Worm (Caenorhabditis elegans) whole organism, early embryonic: ENCODE results near the gene str-99.

Experiments
- B0310.2 ChIP-seq: sonication (generic microtip); optimal IDR thresholded peaks from 2 replicates; lab custom pipeline; 2016; ENCODE audit warnings: mild to moderate bottlenecking, missing genetic modification characterization, missing compliant biosample characterization
- F13C5.2 ChIP-seq: sonication (generic microtip); optimal IDR thresholded peaks from 2 replicates; lab custom pipeline; 2017; ENCODE audit warnings: mild to moderate bottlenecking, missing genetic modification characterization, inconsistent platforms, missing compliant biosample characterization
- aly-1 ChIP-seq: sonication (generic microtip); optimal IDR thresholded peaks from 2 replicates; lab custom pipeline; 2016; ENCODE audit warnings: missing genetic modification characterization, missing compliant biosample characterization
- ama-1 ChIP-seq: fragments of 150-350 bp; optimal IDR thresholded peaks from 2 replicates; lab custom pipeline; 2014
- ceh-13 ChIP-seq: fragments of 200-800 bp; sonication (Bioruptor generic); optimal IDR thresholded peaks from 2 replicates; lab custom pipeline; 2018; ENCODE audit warnings: mild to moderate bottlenecking, missing genetic modification characterization, missing compliant biosample characterization
- ceh-36 ChIP-seq: sonication (generic microtip); optimal IDR thresholded peaks from 2 replicates; lab custom pipeline; 2016; ENCODE audit warnings: missing genetic modification characterization, inconsistent platforms, missing compliant biosample characterization
- ets-7 ChIP-seq: sonication (generic microtip); optimal IDR thresholded peaks from 2 replicates; lab custom pipeline; 2016; ENCODE audit warnings: missing genotype, missing genetic modification characterization, missing compliant biosample characterization
- flt-1 ChIP-seq: fragments of 200-800 bp; sonication (Bioruptor generic); IDR thresholded peaks from 2 replicates; pipeline ENCODE4 v1.3.6; 2022; ENCODE audit warnings: missing genetic modification characterization, missing compliant biosample characterization
- hmbx-1 ChIP-seq: sonication (generic microtip); optimal IDR thresholded peaks from 2 replicates; lab custom pipeline; 2016; ENCODE audit warnings: mild to moderate bottlenecking, missing genetic modification characterization, missing compliant biosample characterization
- hmg-4 ChIP-seq: fragments of 200-800 bp; sonication (Bioruptor generic); optimal IDR thresholded peaks from 2 replicates; lab custom pipeline; 2018; ENCODE audit warnings: mild to moderate bottlenecking, missing genetic modification characterization, missing compliant biosample characterization
- hnd-1 ChIP-seq: sonication (generic microtip); optimal IDR thresholded peaks from 2 replicates; lab custom pipeline; 2016; ENCODE audit warnings: missing genetic modification characterization, missing compliant biosample characterization
- pes-1 ChIP-seq: fragments of 200-800 bp; sonication (Bioruptor generic); IDR thresholded peaks from 2 replicates; pipeline ENCODE4 v1.3.6; 2022; ENCODE audit warnings: missing genetic modification reagents, missing genetic modification characterization, missing compliant biosample characterization
- scrt-1 ChIP-seq: fragments of 200-800 bp; sonication (Bioruptor generic); IDR thresholded peaks from 2 replicates; pipeline ENCODE4 v1.3.6; 2022; ENCODE audit warnings: missing genetic modification characterization, missing compliant biosample characterization
- sea-1 ChIP-seq: fragments of 200-800 bp; sonication (Bioruptor generic); conservative IDR thresholded peaks from 2 replicates; pipeline ENCODE4 v1.3.6; 2022; ENCODE audit warnings: missing genetic modification characterization, missing compliant biosample characterization
- tbx-11 ChIP-seq: fragments of 200-800 bp; sonication (Bioruptor generic); IDR thresholded peaks from 2 replicates; pipeline ENCODE4 v1.3.6; 2022; ENCODE audit warnings: missing genetic modification characterization, missing compliant biosample characterization
- tbx-37 ChIP-seq: fragments of 200-800 bp; sonication (Bioruptor generic); conservative IDR thresholded peaks from 2 replicates; pipeline ENCODE4 v1.3.6; 2022; ENCODE audit warnings: missing genetic modification reagents, missing genetic modification characterization, missing compliant biosample characterization
- tra-4 ChIP-seq: sonication (generic microtip); optimal IDR thresholded peaks from 2 replicates; lab custom pipeline; 2017; ENCODE audit warnings: missing genetic modification characterization, missing compliant biosample characterization

The str-99 gene

DNA sequence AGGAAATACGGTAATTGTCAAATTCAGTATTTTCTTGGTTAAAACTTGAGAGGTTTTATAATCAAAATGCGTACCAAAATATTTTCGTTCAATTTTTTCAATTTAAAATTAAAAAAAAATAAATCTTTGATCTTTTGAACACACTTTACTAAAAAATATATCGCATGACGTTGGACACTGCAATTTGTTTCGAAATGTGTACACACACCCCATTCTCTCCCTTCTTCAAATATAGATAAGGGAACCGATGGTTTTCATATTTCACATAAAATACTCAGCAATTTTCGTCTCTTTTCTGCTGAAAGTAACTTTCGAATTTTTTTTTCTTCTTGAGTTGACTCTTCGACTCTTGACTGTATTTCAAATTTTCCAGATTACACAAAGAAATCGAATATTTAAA is 36.8 kb downstream of the str-99 start:
- no peak for TF ChIP-seq hmg-4 (GFP tag; lab: Kevin White, UChicago)
- TF ChIP-seq ama-1 = no peak
- no peak for TF ChIP-seq F13C5.2 (tag; lab: Kevin White, UChicago)
- no peak for TF ChIP-seq sea-1 (GFP tag; lab: Robert Waterston, UW)
- TF ChIP-seq B0310.2 (tag; lab: Kevin White, UChicago) = no peak
- TF ChIP-seq ceh-13 (GFP tag; lab: Kevin White, UChicago) = no peak
- TF ChIP-seq pes-1 = no peak
- no peak for TF ChIP-seq tbx-37
- TF ChIP-seq ets-7 (tag; lab: Kevin White, UChicago) = no peak

DNA sequence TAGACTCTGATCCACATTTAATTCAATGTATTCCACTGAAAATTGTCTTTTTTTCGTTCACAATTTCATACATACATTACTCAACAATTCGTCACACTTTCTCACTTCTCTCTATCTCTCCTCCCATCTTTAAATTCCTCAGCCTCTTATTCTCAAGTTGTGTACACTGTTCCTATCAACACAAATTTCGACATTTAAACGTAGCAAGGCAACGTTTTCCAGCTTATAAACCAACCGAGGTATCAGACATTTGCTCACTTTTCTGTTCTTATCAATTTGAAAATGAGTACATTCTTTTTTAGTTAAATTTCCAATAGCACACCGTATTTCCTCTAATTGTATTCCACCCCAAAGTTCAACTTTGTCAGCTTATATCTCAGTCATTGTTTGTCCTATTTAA is 37.4 kb downstream of the str-99 start, which contains the start of gene skr-3:
Gene skr-3, plus strand, starts transcription at position 163 of the 400 bp plus-strand sequence.
- no peak for TF ChIP-seq pes-1

DNA sequence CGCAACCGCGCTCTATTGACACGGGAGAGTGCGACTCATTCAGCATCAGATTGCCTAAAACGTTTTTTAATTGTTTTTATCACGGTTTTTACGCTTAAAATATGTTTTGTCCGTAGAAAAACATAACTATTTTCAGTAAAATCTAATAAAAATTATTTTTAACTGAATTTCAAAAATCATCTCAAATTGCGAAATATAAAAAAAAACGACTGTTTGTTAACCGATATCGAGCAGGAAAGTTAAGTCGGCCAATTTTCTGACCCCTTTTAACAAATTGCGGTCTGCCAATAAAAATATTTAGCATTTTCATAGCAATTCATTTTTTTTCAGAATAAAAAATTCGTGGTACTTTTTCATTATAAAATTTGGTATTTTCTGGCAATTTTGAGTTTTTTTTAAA is 37.8 kb downstream of the str-99 start:
- TF ChIP-seq hnd-1 (tag; lab: Kevin White, UChicago) (no peak), hmbx-1 (no peak), tbx-11 (GFP tag; lab: Robert Waterston, UW) (no peak), tbx-37 (no peak), sea-1 (GFP tag; lab: Robert Waterston, UW) (no peak), F13C5.2 (tag; lab: Kevin White, UChicago) (no peak), scrt-1 (GFP tag; lab: Robert Waterston, UW) (no peak), B0310.2 (tag; lab: Kevin White, UChicago) (no peak), ets-7 (tag; lab: Kevin White, UChicago) (no peak), ceh-13 (GFP tag; lab: Kevin White, UChicago) (no peak), hmg-4 (GFP tag; lab: Kevin White, UChicago) (no peak), pes-1 (no peak), ceh-36 (tag; lab: Kevin White, UChicago) (no peak)

DNA sequence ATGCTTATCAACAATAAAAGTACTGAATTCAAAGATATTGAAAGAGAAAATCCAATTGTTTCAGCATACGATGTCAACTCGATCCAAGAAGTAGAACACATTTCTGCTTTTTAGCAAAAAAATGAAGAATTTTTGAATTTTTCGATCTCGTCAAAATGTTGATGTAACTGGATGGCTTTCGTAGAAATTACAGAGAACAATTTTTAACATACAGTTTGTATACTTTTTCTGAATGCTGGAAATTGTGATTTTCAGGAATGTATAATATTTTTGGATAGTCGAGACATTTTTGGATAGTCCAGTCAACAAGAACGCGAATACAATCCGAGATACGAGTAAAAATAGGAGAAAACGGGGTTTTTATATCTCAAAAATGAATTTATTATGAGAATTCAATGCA is 39.7 kb downstream of the str-99 start, which contains the start of gene str-103:
Gene str-103, minus strand, starts transcription at position 101 of the 400 bp plus-strand sequence.
- no peak for TF ChIP-seq tra-4 (tag; lab: Kevin White, UChicago)
- no peak for TF ChIP-seq sea-1 (GFP tag; lab: Robert Waterston, UW)
- TF ChIP-seq scrt-1 (GFP tag; lab: Robert Waterston, UW) = no peak
- no peak for TF ChIP-seq hnd-1 (tag; lab: Kevin White, UChicago)
- TF ChIP-seq hmg-4 (GFP tag; lab: Kevin White, UChicago) = no peak
- no peak for TF ChIP-seq ama-1
- no peak for TF ChIP-seq pes-1
- no peak for TF ChIP-seq ets-7 (tag; lab: Kevin White, UChicago)
- TF ChIP-seq B0310.2 (tag; lab: Kevin White, UChicago) = no peak

DNA sequence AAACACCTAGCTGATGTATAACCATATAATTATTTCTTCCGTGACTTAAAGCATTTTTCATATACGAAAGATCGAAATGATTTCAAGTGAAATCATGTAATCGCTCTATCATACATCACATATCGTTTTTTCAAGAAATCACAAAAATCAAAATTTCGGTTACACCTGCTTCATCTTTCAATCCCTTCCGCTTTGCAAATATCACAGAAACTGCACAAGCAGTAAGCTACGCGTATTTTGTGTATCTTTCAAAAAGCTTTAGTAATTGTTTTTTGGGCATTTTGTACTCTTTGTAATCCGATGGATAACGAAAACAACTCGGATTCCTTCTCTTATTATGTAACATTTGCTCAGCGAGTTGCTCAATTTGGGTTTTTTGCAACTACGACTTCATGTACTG is 42.9 kb downstream of the str-99 start, which contains the start of gene str-25:
Gene str-25, plus strand, starts transcription at position 301 of the 400 bp plus-strand sequence.
- no peak for TF ChIP-seq scrt-1 (GFP tag; lab: Robert Waterston, UW)
- TF ChIP-seq tbx-11 (GFP tag; lab: Robert Waterston, UW) = no peak
- no peak for TF ChIP-seq F13C5.2 (tag; lab: Kevin White, UChicago)
- TF ChIP-seq hmg-4 (GFP tag; lab: Kevin White, UChicago) = no peak
- no peak for TF ChIP-seq B0310.2 (tag; lab: Kevin White, UChicago)
- no peak for TF ChIP-seq ets-7 (tag; lab: Kevin White, UChicago)
- no peak for TF ChIP-seq ama-1
- no peak for TF ChIP-seq flt-1 (GFP tag; lab: Robert Waterston, UW)
- TF ChIP-seq tra-4 (tag; lab: Kevin White, UChicago) = no peak
- TF ChIP-seq ceh-13 (GFP tag; lab: Kevin White, UChicago) = no peak
- TF ChIP-seq pes-1 = no peak

DNA sequence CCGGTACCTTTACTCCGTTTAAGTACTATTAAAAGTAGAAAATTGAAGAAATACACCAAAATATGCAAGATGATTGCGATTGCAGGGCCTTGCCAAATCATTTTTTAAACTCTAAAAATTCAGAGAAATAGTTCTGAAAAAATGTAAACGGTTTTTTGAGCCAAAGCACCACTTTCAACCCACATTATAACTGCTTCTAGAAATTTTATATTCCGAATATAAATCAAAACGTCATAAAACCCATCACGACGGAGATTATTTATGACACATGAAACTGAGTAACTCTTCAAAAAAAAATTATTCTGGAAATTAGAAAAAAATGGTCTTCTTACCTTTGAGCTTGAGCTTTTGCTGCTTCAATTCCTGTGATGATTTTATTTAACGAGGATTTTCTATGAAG is 44.1 kb downstream of the str-99 start, which contains the start of gene srxa-16:
Gene srxa-16, minus strand, starts transcription at position 101 of the 400 bp plus-strand sequence.
- TF ChIP-seq pes-1 (no peak), tbx-11 (GFP tag; lab: Robert Waterston, UW) (no peak), ama-1 (no peak), flt-1 (GFP tag; lab: Robert Waterston, UW) (no peak), ceh-13 (GFP tag; lab: Kevin White, UChicago) (no peak), scrt-1 (GFP tag; lab: Robert Waterston, UW) (no peak), aly-1 (tag; lab: Kevin White, UChicago) (no peak), B0310.2 (tag; lab: Kevin White, UChicago) (no peak), F13C5.2 (tag; lab: Kevin White, UChicago) (no peak), hmbx-1 (no peak), ceh-36 (tag; lab: Kevin White, UChicago) (no peak), ets-7 (tag; lab: Kevin White, UChicago) (no peak), hnd-1 (tag; lab: Kevin White, UChicago) (no peak)
